Worm (Caenorhabditis elegans): Measurements from ENCODE around the gene F21D9.3.
"Not testable (repeated sequence)": the region's sequence is repeated elsewhere in the genome, so short reads cannot be mapped to it uniquely, and the experiment has no call there.

Gene F21D9.3

ce11 chrV:19257653-19258052, at the start of gene F21D9.3:
F21D9.3 (minus strand) TSS chrV:19257753.
- no peak for TF ChIP-seq unc-62 (GFP tag; optimal IDR thresholded peaks at IDR 0.05)

DNA sequence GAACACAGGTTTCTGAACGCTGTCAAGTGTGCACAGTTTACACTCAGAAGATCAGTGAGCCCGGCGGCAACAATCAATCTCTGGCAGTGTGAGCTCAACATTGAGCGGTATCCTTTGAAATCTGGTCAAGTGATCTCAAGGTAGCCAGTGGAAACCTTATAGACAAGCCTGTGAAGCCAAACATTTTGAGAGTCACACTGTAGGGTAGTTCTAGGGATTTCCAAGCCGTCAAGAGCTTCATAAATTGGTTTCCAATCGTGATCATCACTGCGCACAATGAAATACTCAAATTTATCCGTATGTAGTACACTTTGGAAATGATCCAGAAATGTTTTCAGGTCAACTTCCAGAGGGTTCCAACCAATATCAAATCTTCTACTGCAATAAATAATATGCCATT, 49.4 kb upstream of the F21D9.3 start, which contains the start of gene F55C9.15:
Gene F55C9.15, minus strand, starts transcription at position 101 of the 400 bp plus-strand sequence.
- no peak for TF ChIP-seq unc-62 (GFP tag; optimal IDR thresholded peaks at IDR 0.05)

- no peak for TF ChIP-seq unc-62 (GFP tag; optimal IDR thresholded peaks at IDR 0.05)
Observed at ce11 chrV:19303589-19304174, 46.1 kb upstream of the F21D9.3 start, which contains the start of the genes fbxb-63 and fbxb-61. fbxb-63 (minus strand) TSS chrV:19303730. fbxb-61 (plus strand) TSS chrV:19304124.

- no peak for TF ChIP-seq unc-62 (GFP tag; optimal IDR thresholded peaks at IDR 0.05)
Observed at ce11 chrV:19301934-19302333, 44.4 kb upstream of the F21D9.3 start, which contains the start of gene fbxb-62. fbxb-62 (minus strand) TSS chrV:19302034.

DNA sequence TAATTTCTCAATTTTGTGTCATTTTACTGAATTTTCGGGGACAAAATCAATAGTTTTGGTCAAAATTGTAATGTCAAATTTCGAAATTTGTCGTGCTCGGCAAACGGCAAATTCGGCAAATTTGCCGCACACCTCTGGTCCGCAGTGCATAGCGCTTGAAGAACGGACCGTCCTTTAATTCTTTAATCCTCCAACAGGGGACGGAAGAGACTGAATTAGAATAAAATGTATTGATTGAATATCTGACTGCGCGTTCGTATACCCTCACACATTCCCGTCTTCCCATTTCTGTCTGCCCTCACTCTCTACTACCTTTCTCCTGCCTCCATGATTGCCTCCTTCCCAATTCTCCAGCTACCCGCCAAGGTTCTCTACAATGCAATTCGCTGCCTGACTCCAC, 41.7 kb upstream of the F21D9.3 start, which contains the start of gene F55C9.14:
Gene F55C9.14, plus strand, starts transcription at position 301 of the 400 bp plus-strand sequence.
- TF ChIP-seq unc-62 (GFP tag; optimal IDR thresholded peaks at IDR 0.05), result no peak

- no peak for TF ChIP-seq unc-62 (GFP tag; optimal IDR thresholded peaks at IDR 0.05)
Observed at ce11 chrV:19297510-19297909, 40.0 kb upstream of the F21D9.3 start, which contains the start of gene fbxb-60. fbxb-60 (plus strand) TSS chrV:19297810.

DNA sequence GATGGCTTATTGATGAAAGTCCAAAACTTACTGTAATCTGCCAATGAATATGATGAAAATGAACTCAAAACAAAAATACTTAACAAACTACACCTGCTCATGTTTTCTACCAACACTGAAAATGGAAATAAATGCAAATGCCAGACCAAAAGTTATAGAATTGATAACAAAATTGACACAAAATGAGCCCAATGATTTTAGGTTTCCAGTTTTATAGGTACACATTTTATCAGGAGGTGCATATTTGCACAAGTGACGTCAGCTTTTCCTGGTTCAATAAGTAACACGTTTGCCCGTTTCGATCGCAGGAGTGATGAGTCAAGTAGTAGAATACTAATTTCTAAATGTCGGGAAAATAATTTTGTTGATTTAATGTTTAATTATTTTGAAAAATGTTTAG, 39.2 kb upstream of the F21D9.3 start, which contains the start of gene F55C9.6:
Gene F55C9.6, minus strand, starts transcription at position 101 of the 400 bp plus-strand sequence.
- no peak for TF ChIP-seq unc-62 (GFP tag; optimal IDR thresholded peaks at IDR 0.05)

DNA sequence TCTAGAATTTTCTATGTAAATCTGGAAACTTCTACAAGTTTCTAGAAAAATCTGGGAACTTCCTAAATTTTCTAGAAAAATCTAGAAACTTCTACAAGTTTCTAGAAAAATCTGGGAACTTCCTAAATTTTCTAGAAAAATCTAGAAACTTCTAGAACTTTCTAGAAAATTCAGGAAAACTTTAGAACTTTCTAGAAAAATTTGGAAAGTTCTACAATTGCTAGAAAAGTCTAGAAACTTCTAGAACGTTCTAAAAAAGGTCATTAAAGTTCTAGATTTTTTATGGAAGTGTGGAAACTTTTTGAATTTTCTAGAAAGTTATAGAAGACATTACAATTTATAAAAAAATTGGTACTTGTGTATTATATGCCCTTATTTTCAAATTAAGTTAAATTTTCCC, 35.5 kb upstream of the F21D9.3 start, which contains the start of gene F55C9.5:
Gene F55C9.5, minus strand, starts transcription at position 101 of the 400 bp plus-strand sequence.
- TF ChIP-seq unc-62 (GFP tag; optimal IDR thresholded peaks at IDR 0.05), result no peak

DNA sequence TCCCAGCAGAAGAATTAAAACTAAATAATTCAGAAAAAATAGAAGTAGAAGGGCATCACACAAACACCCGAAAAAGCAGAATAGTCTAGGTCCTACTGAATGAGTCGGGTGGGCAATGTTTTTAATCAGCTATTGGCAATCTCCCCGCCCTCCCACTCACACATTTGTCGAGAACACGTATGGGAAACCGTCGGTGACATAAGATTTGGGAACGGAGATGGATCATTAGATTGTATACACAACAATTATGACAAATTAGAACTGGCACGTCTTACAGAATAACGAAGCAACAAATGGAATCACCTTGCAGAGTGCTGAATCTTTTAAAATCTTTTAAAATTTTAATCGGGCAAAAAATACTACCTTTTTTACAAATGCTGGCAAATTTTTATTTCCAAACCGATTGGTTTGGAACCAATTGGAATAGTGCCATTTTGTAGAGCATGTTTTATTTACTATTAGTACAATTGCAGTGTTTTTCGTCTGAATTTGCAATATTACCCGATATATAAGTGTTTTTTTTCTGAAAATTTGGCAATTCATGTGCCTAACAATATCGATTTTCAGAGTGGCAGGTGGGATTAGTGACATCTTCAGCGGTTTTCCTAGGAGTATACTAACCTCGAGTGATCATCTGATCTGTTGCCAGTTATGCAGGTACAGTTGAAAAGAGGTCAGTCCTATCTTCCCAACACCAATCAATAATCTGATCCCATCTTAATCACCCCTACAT, 30.7 kb upstream of the F21D9.3 start, which contains the start of the genes F55C9.3 and fbxb-57:
Gene F55C9.3, minus strand, starts transcription at position 101 of the 733 bp plus-strand sequence.
Gene fbxb-57, plus strand, starts transcription at position 683 of the 733 bp plus-strand sequence.
- no peak for TF ChIP-seq unc-62 (GFP tag; optimal IDR thresholded peaks at IDR 0.05)

DNA sequence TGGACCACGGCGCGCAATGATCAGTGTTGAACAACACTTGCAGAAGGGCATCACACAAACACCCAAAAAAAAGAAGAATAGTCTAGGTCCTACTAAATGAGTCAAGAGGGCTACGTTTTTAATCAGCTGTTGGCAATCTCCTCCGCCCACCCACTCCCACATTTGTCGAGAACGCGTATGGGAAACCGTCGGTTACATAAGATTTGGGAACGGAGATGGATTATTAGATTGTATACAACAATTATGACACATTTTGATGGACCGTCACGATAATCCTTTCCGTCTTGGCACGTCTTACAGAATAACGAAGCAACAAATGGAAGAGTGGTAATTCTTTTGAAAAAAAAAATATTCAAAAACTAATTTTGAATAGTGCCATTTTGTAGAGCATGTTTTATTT, 28.4 kb upstream of the F21D9.3 start:
- no peak for TF ChIP-seq unc-62 (GFP tag; optimal IDR thresholded peaks at IDR 0.05)

DNA sequence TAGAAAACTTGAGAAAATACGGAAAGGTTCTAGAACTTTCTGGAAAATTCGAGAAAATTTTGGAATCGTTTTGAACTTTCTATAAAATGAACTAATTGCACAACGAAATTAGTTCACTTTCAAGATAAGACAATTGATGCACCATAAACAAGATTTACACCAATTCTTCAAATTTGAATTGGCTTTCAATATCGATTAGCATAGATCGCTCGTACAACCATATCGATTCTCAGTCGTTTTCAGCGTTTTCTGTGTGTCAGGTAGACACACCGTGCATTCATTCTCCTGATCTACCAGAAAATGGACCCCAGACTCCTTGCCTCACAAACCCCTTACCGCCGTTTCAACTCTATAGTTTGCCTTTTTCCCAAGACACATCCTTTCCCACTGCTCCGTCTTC, 24.8 kb upstream of the F21D9.3 start, which contains the start of gene fbxb-117:
Gene fbxb-117, plus strand, starts transcription at position 301 of the 400 bp plus-strand sequence.
- no peak for TF ChIP-seq unc-62 (GFP tag; optimal IDR thresholded peaks at IDR 0.05)

DNA sequence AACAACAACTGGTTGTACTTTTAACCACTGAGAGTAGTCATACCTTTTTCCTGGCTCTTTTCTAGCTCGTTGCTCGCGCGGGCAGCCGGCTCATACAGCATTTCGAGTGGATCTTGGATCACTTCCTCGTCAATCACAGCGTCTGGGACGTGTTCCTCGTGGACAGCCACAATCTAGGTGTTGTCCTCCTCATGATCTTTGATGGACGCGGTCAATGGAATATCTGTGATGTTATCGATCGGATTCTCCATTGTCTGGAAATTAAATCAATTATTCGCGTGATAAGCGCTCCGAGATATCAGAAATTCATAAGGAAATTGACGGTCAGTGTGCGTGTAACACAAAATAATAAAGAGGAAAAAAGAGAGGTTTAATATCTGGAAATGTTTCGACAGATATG, 22.3 kb upstream of the F21D9.3 start, which contains the start of gene F21D9.8:
Gene F21D9.8, minus strand, starts transcription at position 101 of the 400 bp plus-strand sequence.
- no peak for TF ChIP-seq unc-62 (GFP tag; optimal IDR thresholded peaks at IDR 0.05)

- TF ChIP-seq unc-62 (GFP tag; optimal IDR thresholded peaks at IDR 0.05), result no peak
Observed at ce11 chrV:19278488-19278887, 20.9 kb upstream of the F21D9.3 start.

DNA sequence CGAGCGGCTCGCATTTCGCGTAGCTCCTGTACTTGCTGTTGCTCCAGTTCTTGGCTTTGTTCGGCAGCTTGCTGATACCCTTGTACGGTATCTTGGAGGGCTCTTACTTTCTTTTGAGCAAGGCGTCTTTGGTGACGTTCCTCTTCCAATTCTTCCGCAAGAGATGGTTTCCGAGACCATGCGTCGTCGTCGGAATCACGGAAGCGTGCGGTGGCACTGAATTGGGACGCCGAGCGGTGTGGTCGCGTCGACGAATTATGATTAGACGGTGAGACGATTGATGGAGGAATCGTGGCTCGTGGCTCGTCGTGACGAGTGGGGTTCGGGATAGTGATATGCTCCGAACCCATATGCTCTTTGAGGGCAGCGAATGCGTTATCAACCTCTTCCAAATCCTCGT, 18.8 kb upstream of the F21D9.3 start:
- no peak for TF ChIP-seq unc-62 (GFP tag; optimal IDR thresholded peaks at IDR 0.05)

ce11 chrV:19264148-19264547, 6.6 kb upstream of the F21D9.3 start, which contains the start of gene F21D9.1:
F21D9.1 (plus strand) TSS chrV:19264448.
- TF ChIP-seq unc-62 (GFP tag; optimal IDR thresholded peaks at IDR 0.05), result not testable (repeated sequence)

ce11 chrV:19262349-19262748, 4.8 kb upstream of the F21D9.3 start, which contains the start of gene F21D9.2:
F21D9.2 (minus strand) TSS chrV:19262449.
- no peak for TF ChIP-seq unc-62 (GFP tag; optimal IDR thresholded peaks at IDR 0.05)
